Worm (Caenorhabditis elegans): ENCODE data around the gene efn-2.

The efn-2 gene

ce11 chrIV:10545038-10545437 lies 31.1 kb upstream of the efn-2 start, which contains the start of gene T07G12.5:
Gene T07G12.5, minus strand, starts transcription at chrIV:10545138.
- TF ChIP-seq pha-4 (tag; optimal IDR thresholded peaks at IDR 0.05): no peak

DNA sequence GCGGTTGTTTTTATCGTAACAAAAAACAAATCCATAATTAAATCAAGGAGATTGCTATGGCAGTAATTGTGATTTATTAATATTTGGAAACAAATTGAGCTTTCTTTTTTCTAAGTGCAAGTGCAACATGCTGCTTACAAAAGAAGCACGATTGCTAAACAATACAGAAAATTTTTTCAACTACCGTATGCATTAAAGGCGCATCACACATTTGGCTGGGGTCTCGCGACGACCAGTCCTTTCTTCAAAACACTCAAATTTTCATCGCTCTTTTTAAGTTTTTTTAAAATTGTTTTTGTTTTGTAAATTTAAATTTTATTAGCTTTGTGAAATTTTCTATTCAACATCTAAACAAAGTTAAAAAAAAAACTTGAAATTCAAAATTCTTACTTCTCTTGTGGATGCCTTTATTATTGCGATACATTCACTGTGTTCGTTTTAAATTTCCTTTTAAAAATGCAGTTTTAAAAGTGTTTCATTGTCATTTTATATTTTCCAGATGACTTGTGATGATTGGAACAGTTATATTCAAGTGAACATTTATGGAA lies 29.5 kb upstream of the efn-2 start, which contains the start of gene zim-1:
Gene zim-1, plus strand, starts transcription at position 498 of the 548 bp plus-strand sequence.
- TF ChIP-seq ceh-45 (GFP tag; IDR thresholded peaks at IDR 0.05): no peak
- no peak for TF ChIP-seq ama-1 (optimal IDR thresholded peaks at IDR 0.05)
- no peak for TF ChIP-seq F13H6.1 (tag; optimal IDR thresholded peaks at IDR 0.05)
- TF ChIP-seq nhr-11 (tag; optimal IDR thresholded peaks at IDR 0.05): no peak
- TF ChIP-seq fax-1 (tag; optimal IDR thresholded peaks at IDR 0.05): no peak

ce11 chrIV:10554947-10555346 lies 21.2 kb upstream of the efn-2 start, which contains the start of gene zim-2:
Gene zim-2, plus strand, starts transcription at chrIV:10555247.
- TF ChIP-seq ztf-16 (tag; optimal IDR thresholded peaks at IDR 0.05) (no peak), T23F11.4 (GFP tag; optimal IDR thresholded peaks at IDR 0.05) (no peak), ceh-45 (GFP tag; IDR thresholded peaks at IDR 0.05) (no peak), sox-2 (GFP tag; IDR thresholded peaks at IDR 0.05) (no peak), nhr-232 (tag; optimal IDR thresholded peaks at IDR 0.05) (no peak), elt-2 (tag; optimal IDR thresholded peaks at IDR 0.05) (no peak), hlh-15 (tag; optimal IDR thresholded peaks at IDR 0.05) (no peak), madf-2 (tag; optimal IDR thresholded peaks at IDR 0.05) (no peak)

DNA sequence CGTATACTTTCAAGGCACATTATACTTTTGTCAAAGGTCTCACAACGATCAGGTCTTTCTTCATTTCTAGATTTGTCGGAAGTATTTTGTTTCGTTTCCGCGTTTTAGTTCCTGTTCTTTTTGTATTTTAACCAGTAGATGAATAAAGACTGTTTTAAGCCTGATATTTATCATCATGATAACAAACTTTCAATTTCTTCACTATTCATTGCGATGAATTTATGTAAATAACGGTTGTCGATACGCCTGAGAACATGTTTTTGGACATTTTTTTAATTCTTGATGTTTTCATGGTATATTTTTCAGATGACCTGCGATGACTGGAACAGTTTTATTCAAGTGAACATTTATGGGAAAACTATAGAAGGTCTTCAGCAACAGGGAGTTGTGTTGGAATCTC lies 17.7 kb upstream of the efn-2 start, which contains the start of gene zim-3:
Gene zim-3, plus strand, starts transcription at position 301 of the 400 bp plus-strand sequence.
- TF ChIP-seq tbx-2 (tag; optimal IDR thresholded peaks at IDR 0.05) (no peak), lim-6 (tag; optimal IDR thresholded peaks at IDR 0.05) (no peak), ceh-45 (GFP tag; IDR thresholded peaks at IDR 0.05) (no peak), zip-5 (tag; optimal IDR thresholded peaks at IDR 0.05) (no peak)

DNA sequence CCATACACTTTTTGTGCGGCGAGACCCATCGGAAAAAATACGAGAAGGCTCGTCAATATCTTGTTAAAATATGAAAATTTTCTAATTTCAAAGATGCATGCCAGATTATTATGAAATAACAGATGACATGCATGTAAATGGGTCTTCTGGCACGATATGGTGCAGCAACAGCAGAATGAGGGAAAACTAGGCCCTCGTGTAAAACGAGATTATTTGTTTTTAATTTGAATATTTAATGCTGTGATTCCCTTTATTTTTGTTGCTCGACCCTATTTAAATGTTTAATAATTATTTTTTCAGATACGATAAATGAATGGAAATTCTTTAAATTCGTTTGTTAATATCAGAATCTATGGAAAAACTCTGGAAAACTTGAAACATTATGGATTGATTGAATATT lies 14.5 kb upstream of the efn-2 start, which contains the start of gene him-8:
Gene him-8, plus strand, starts transcription at position 301 of the 400 bp plus-strand sequence.
- TF ChIP-seq unc-55 (GFP tag; optimal IDR thresholded peaks at IDR 0.05) (no peak), ref-2 (tag; optimal IDR thresholded peaks at IDR 0.05) (no peak), nhr-232 (tag; optimal IDR thresholded peaks at IDR 0.05) (no peak), madf-2 (tag; optimal IDR thresholded peaks at IDR 0.05) (no peak), ama-1 (optimal IDR thresholded peaks at IDR 0.05) (no peak), pax-1 (tag; optimal IDR thresholded peaks at IDR 0.05) (no peak), Y22D7AL.16 (tag; optimal IDR thresholded peaks at IDR 0.05) (no peak), che-1 (tag; optimal IDR thresholded peaks at IDR 0.05) (no peak), K02D7.2 (tag; optimal IDR thresholded peaks at IDR 0.05) (no peak), ceh-30 (tag; optimal IDR thresholded peaks at IDR 0.05) (no peak), hlh-8 (tag; optimal IDR thresholded peaks at IDR 0.05) (no peak), odd-2 (tag; optimal IDR thresholded peaks at IDR 0.05) (no peak), sox-2 (GFP tag; IDR thresholded peaks at IDR 0.05) (no peak), ceh-45 (GFP tag; IDR thresholded peaks at IDR 0.05) (no peak)

DNA sequence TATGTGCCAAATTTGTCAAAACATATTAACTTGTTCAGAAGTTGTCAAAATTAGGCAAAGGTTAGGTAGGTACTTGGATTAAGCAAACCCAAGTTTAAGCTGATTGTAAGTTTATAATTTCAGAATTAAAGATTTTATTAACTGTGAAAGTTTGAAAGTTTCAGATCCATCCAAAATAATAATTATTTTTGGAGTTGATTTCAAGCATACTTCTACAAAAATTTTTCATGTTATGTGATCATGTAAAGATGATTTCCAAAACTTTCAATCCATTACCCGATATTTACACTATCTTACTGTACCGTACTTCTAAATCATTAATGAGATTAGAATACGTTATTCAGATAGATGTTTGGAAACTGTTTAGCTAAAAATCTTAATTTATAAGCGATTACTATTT lies 11.5 kb upstream of the efn-2 start:
- TF ChIP-seq ceh-45 (GFP tag; IDR thresholded peaks at IDR 0.05) (no peak), ceh-2 (tag; optimal IDR thresholded peaks at IDR 0.05) (no peak), dve-1 (tag; optimal IDR thresholded peaks at IDR 0.05) (no peak), unc-3 (GFP tag; conservative IDR thresholded peaks at IDR 0.05) (no peak), unc-3 (tag; optimal IDR thresholded peaks at IDR 0.05) (no peak), dmd-4 (tag; optimal IDR thresholded peaks at IDR 0.05; ENCODE audit: borderline replicate concordance) (no peak), K09A11.1 (tag; optimal IDR thresholded peaks at IDR 0.05; ENCODE audit: insufficient read depth) (no peak), tbx-2 (tag; optimal IDR thresholded peaks at IDR 0.05) (no peak), che-1 (tag; optimal IDR thresholded peaks at IDR 0.05) (no peak), sox-2 (GFP tag; IDR thresholded peaks at IDR 0.05) (no peak), ets-4 (tag; optimal IDR thresholded peaks at IDR 0.05) (no peak), ceh-22 (tag; optimal IDR thresholded peaks at IDR 0.05) (no peak), unc-42 (tag; optimal IDR thresholded peaks at IDR 0.05) (no peak), ceh-6 (GFP tag; optimal IDR thresholded peaks at IDR 0.05) (no peak), hlh-15 (tag; optimal IDR thresholded peaks at IDR 0.05) (no peak), ceh-9 (tag; optimal IDR thresholded peaks at IDR 0.05) (no peak), K02D7.2 (tag; optimal IDR thresholded peaks at IDR 0.05) (no peak), hlh-8 (tag; optimal IDR thresholded peaks at IDR 0.05) (no peak), eyg-1 (tag; optimal IDR thresholded peaks at IDR 0.05) (no peak), pax-1 (tag; optimal IDR thresholded peaks at IDR 0.05) (no peak)

Data from whole organism, late embryonic.